Worm (Caenorhabditis elegans): ENCODE results near the gene T16G12.6.

Gene T16G12.6

DNA sequence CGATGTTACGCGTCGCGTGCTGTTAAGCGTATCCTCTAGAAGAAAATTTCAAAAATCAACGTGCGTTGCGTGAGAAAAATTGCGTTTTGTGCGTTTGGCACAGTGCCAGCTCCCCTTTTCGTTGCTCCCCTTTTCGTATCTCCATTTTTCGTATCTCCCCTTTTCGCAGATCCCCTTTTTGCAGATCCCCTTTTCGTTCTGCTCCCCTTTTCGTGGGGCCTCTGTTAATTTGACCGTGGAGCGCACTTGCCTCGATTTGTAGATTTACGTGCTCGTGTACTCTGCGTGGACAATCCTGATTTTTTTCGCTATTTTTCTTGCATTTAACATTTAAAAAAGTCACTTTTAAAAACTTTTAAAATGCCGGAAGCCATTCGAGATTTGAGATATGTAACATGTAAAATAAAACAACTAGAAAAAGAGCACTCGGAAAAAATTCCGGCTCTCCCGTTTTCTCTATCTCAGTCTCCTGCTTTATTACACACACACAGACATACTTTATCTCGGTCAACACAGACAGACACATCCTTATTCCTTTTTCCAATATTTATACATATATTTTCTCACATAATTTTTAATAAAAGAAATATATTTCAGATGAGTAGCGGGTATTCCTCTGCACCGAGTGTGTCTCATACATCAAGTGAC lies 54.3 kb downstream of the T16G12.6 start, which contains the start of gene ttll-4 (continued):
- TF ChIP-seq madf-6 (GFP tag; IDR thresholded peaks at IDR 0.05) (peak; percentile 59), dpl-1 (GFP tag; optimal IDR thresholded peaks at IDR 0.05) (no peak), xnd-1 (tag; optimal IDR thresholded peaks at IDR 0.05) (no peak), madf-3 (GFP tag; IDR thresholded peaks at IDR 0.05) (0 out of 2 replicates have a peak, but pooled peaks have one; percentile 75), ceh-79 (tag; optimal IDR thresholded peaks at IDR 0.05) (no peak), madf-10 (tag; optimal IDR thresholded peaks at IDR 0.05) (no peak), F55B11.4 (tag; optimal IDR thresholded peaks at IDR 0.05; ENCODE audit: borderline replicate concordance, insufficient read depth) (no peak), fkh-3 (tag; optimal IDR thresholded peaks at IDR 0.05) (no peak), rec-8 (tag; optimal IDR thresholded peaks at IDR 0.05) (peak in 1 of 2 experiments; percentile 11), let-526 (GFP tag; IDR thresholded peaks at IDR 0.05) (0 out of 2 replicates have a peak, but pooled peaks have one; percentile 14), Y67H2A.10 (GFP tag; conservative IDR thresholded peaks at IDR 0.05) (no peak), attf-5 (GFP tag; optimal IDR thresholded peaks at IDR 0.05) (peak; percentile 47), snpc-1.1 (tag; optimal IDR thresholded peaks at IDR 0.05; ENCODE audit: insufficient read depth) (no peak), ekl-4 (GFP tag; IDR thresholded peaks at IDR 0.05) (no peak), ceh-27 (GFP tag; optimal IDR thresholded peaks at IDR 0.05) (peak; percentile 47), ztf-22 (GFP tag; optimal IDR thresholded peaks at IDR 0.05) (no peak), mcd-1 (GFP tag; IDR thresholded peaks at IDR 0.05) (peak; percentile 90), hmg-20 (GFP tag; IDR thresholded peaks at IDR 0.05) (0 out of 2 replicates have a peak, but pooled peaks have one; percentile 23), ets-4 (GFP tag; optimal IDR thresholded peaks at IDR 0.05) (no peak), B0261.1 (tag; optimal IDR thresholded peaks at IDR 0.05) (no peak), akir-1 (GFP tag; optimal IDR thresholded peaks at IDR 0.05) (no peak), unc-130 (GFP tag; optimal IDR thresholded peaks at IDR 0.05) (peak; percentile 23), snpc-1.3 (tag; optimal IDR thresholded peaks at IDR 0.05; ENCODE audit: insufficient read depth) (no peak), somi-1 (GFP tag; optimal IDR thresholded peaks at IDR 0.05) (no peak), ceh-100 (GFP tag; IDR thresholded peaks at IDR 0.05) (peak; percentile 96), tbp1 (GFP tag; optimal IDR thresholded peaks at IDR 0.05) (no peak), T26A5.8 (tag; optimal IDR thresholded peaks at IDR 0.05) (no peak), nhr-179 (tag; optimal IDR thresholded peaks at IDR 0.05) (no peak), snpc-3.4 (tag; optimal IDR thresholded peaks at IDR 0.05) (no peak), Y53F4B.3 (GFP tag; IDR thresholded peaks at IDR 0.05) (no peak), gei-17 (GFP tag; optimal IDR thresholded peaks at IDR 0.05) (no peak)
